Worm (Caenorhabditis elegans) whole organism, L4 larva: ENCODE data around the gene K10C2.7.

ENCODE experiments used
- ZK337.2 ChIP-seq: fragments of 200-800 bp; sonication (Bioruptor generic); IDR thresholded peaks from 2 replicates; pipeline ENCODE4 v1.3.6; 2022; ENCODE audit warnings: missing genetic modification reagents, missing genetic modification characterization, missing compliant biosample characterization
- ceh-82 ChIP-seq: sonication (generic microtip); optimal IDR thresholded peaks from 2 replicates; lab custom pipeline; 2017; ENCODE audit warnings: missing biosample characterization, missing genetic modification characterization
- dmd-6 ChIP-seq: fragments of 200-800 bp; sonication (Bioruptor generic); IDR thresholded peaks from 2 replicates; pipeline ENCODE4 v1.3.6; 2022; ENCODE audit warnings: missing genetic modification reagents, missing genetic modification characterization, missing compliant biosample characterization
- mdl-1 ChIP-seq, 2 experiments: fragments of 150-350 bp in 1 of 2; sonication (generic microtip) in 1 of 2; optimal IDR thresholded peaks; 2 replicates each; lab custom pipeline; 2014 to 2017; ENCODE audit warnings: missing biosample characterization in 2 of 2, missing genetic modification characterization in 2 of 2
- mdt-29 ChIP-seq: fragments of 200-800 bp; sonication (Bioruptor generic); IDR thresholded peaks from 2 replicates; pipeline ENCODE4 v1.3.6; 2022; ENCODE audit warnings: missing genetic modification reagents, missing genetic modification characterization, missing compliant biosample characterization
- nhr-28 ChIP-seq: fragments of 150-350 bp; optimal IDR thresholded peaks from 2 replicates; lab custom pipeline; 2014; ENCODE audit warnings: missing biosample characterization, missing genetic modification characterization
- snpc-4 ChIP-seq: fragments of 150-350 bp; optimal IDR thresholded peaks from 2 replicates; lab custom pipeline; 2014; ENCODE audit warnings: missing biosample characterization, missing genetic modification characterization
- unc-62 ChIP-seq, 3 experiments: fragments of 150-350 bp in 1 of 3; sonication (generic microtip); optimal IDR thresholded peaks in 2 of 3; peaks in 1 of 3; 1 replicate in 1 of 3; 2 replicates in 2 of 3; lab custom pipeline; 2014 to 2017; ENCODE audit warnings: missing biosample characterization in 3 of 3, missing genetic modification characterization in 3 of 3, missing genetic modification reagents in 3 of 3, missing genotype in 1 of 3

DNA sequence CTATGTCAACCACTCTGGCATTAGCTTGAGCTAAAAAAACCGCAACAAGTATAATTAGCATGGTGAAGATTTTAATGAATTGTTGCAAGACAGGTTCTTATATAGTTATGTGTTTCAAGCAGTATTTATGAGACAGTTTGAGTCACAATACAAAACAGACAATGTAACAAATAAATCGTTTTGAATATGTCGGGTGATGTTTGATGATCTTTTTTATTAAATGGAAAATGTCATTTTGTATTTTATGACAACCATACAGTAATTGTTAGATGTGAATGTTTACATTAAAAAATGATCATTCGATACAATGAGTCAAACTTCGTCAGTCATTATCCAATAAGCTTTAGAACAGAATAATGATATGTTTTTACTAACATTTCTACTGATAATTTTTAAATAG is at the start of gene K10C2.7:
- TF ChIP-seq unc-62 (GFP tag; optimal IDR thresholded peaks at IDR 0.05 in 1 of 2; lab: Kevin White, UChicago) (no peak), unc-62 (tag; optimal IDR thresholded peaks at IDR 0.05; lab: Kevin White, UChicago) (no peak), ZK337.2 (GFP tag; lab: Robert Waterston, UW) (no peak), ceh-82 (tag; lab: Kevin White, UChicago) (no peak), nhr-28 (tag; lab: Kevin White, UChicago) (no peak), snpc-4 (tag; lab: Kevin White, UChicago) (no peak), dmd-6 (GFP tag; lab: Robert Waterston, UW) (no peak), mdl-1 (tag; optimal IDR thresholded peaks at IDR 0.05; lab: Kevin White, UChicago) (no peak), mdt-29 (no peak)
